Worm (Caenorhabditis elegans): ENCODE data around the gene tag-322.

Gene tag-322

ce11 chrIV:7790151-7790691 is 4.9 kb upstream of the tag-322 start:
- TF ChIP-seq lin-32 (GFP tag; optimal IDR thresholded peaks at IDR 0.05) = no peak
- TF ChIP-seq nhr-237 (tag; optimal IDR thresholded peaks at IDR 0.05) = no peak
- TF ChIP-seq elt-3 (tag; optimal IDR thresholded peaks at IDR 0.05) = no peak
- TF ChIP-seq cnd-1 (tag; optimal IDR thresholded peaks at IDR 0.05) = no peak
- no peak for TF ChIP-seq lin-13 (tag; optimal IDR thresholded peaks at IDR 0.05)
- no peak for TF ChIP-seq ces-1 (GFP tag; optimal IDR thresholded peaks at IDR 0.05)
- TF ChIP-seq bed-3 (GFP tag; optimal IDR thresholded peaks at IDR 0.05) = no peak
- no peak for TF ChIP-seq unc-120 (tag; optimal IDR thresholded peaks at IDR 0.05; ENCODE audit: poor library complexity, severe bottlenecking)
- no peak for TF ChIP-seq zip-8 (tag; optimal IDR thresholded peaks at IDR 0.05)
- TF ChIP-seq lsy-2 (tag; optimal IDR thresholded peaks at IDR 0.05) = no peak
- no peak for TF ChIP-seq flh-1 (GFP tag; optimal IDR thresholded peaks at IDR 0.05)
- TF ChIP-seq ceh-43 (GFP tag; optimal IDR thresholded peaks at IDR 0.05) = no peak
- TF ChIP-seq ham-2 (GFP tag; optimal IDR thresholded peaks at IDR 0.05) = no peak
- no peak for TF ChIP-seq unc-39 (tag; optimal IDR thresholded peaks at IDR 0.05)
- no peak for TF ChIP-seq nhr-12 (tag; optimal IDR thresholded peaks at IDR 0.05)

ce11 chrIV:7789521-7789949 is 4.2 kb upstream of the tag-322 start, which contains the start of gene imp-3:
imp-3 (minus strand) TSS chrIV:7789613.
- TF ChIP-seq hlh-1 (tag; optimal IDR thresholded peaks at IDR 0.05) = peak; percentile 7
- TF ChIP-seq snpc-4 (tag; optimal IDR thresholded peaks at IDR 0.05) = no peak
- TF ChIP-seq lsy-2 (tag; optimal IDR thresholded peaks at IDR 0.05) = peak; percentile 25
- TF ChIP-seq sem-2 (GFP tag; optimal IDR thresholded peaks at IDR 0.05) = peak; percentile 17

- TF ChIP-seq hlh-1 (tag; optimal IDR thresholded peaks at IDR 0.05) (no peak), ceh-39 (tag; optimal IDR thresholded peaks at IDR 0.05) (no peak), zip-8 (tag; optimal IDR thresholded peaks at IDR 0.05) (no peak), ceh-83 (GFP tag; optimal IDR thresholded peaks at IDR 0.05) (no peak), ceh-43 (GFP tag; optimal IDR thresholded peaks at IDR 0.05) (no peak), cnd-1 (tag; optimal IDR thresholded peaks at IDR 0.05) (no peak), nhr-2 (tag; optimal IDR thresholded peaks at IDR 0.05) (no peak), nhr-76 (tag; optimal IDR thresholded peaks at IDR 0.05) (no peak), nhr-237 (tag; optimal IDR thresholded peaks at IDR 0.05) (no peak), nhr-12 (tag; optimal IDR thresholded peaks at IDR 0.05) (no peak), elt-3 (tag; optimal IDR thresholded peaks at IDR 0.05) (no peak), unc-62 (GFP tag; optimal IDR thresholded peaks at IDR 0.05) (no peak), mls-2 (tag; optimal IDR thresholded peaks at IDR 0.05) (no peak), ces-1 (GFP tag; optimal IDR thresholded peaks at IDR 0.05) (no peak), snpc-4 (tag; optimal IDR thresholded peaks at IDR 0.05) (no peak), ham-2 (GFP tag; optimal IDR thresholded peaks at IDR 0.05) (no peak), drap-1 (GFP tag; optimal IDR thresholded peaks at IDR 0.05) (no peak)
Observed at ce11 chrIV:7783801-7784411, 1.4 kb downstream of the tag-322 start, which contains the start of gene tag-321. tag-321 (minus strand) TSS chrIV:7783851.

ce11 chrIV:7782292-7782691 is 3.1 kb downstream of the tag-322 start, which contains the start of gene sec-10:
sec-10 (minus strand) TSS chrIV:7782499.
- TF ChIP-seq elt-3 (tag; optimal IDR thresholded peaks at IDR 0.05) = no peak
- TF ChIP-seq bed-3 (GFP tag; optimal IDR thresholded peaks at IDR 0.05) = no peak
- no peak for TF ChIP-seq unc-62 (GFP tag; optimal IDR thresholded peaks at IDR 0.05)
- no peak for TF ChIP-seq nhr-12 (tag; optimal IDR thresholded peaks at IDR 0.05)
- TF ChIP-seq ztf-11 (tag; optimal IDR thresholded peaks at IDR 0.05) = no peak
- no peak for TF ChIP-seq ham-2 (GFP tag; optimal IDR thresholded peaks at IDR 0.05)

- TF ChIP-seq flh-1 (GFP tag; optimal IDR thresholded peaks at IDR 0.05) (no peak), lin-13 (tag; optimal IDR thresholded peaks at IDR 0.05) (no peak), nhr-237 (tag; optimal IDR thresholded peaks at IDR 0.05) (no peak), tbx-8 (GFP tag; optimal IDR thresholded peaks at IDR 0.05) (no peak), pha-4 (tag; optimal IDR thresholded peaks at IDR 0.05) (no peak), nhr-2 (tag; optimal IDR thresholded peaks at IDR 0.05) (no peak), nhr-28 (tag; optimal IDR thresholded peaks at IDR 0.05) (no peak), ces-1 (GFP tag; optimal IDR thresholded peaks at IDR 0.05) (no peak), hlh-1 (tag; optimal IDR thresholded peaks at IDR 0.05) (no peak), sem-2 (GFP tag; optimal IDR thresholded peaks at IDR 0.05) (no peak), cnd-1 (tag; optimal IDR thresholded peaks at IDR 0.05) (no peak), ham-2 (GFP tag; optimal IDR thresholded peaks at IDR 0.05) (no peak), unc-62 (GFP tag; optimal IDR thresholded peaks at IDR 0.05) (no peak), zip-8 (tag; optimal IDR thresholded peaks at IDR 0.05) (no peak), M03D4.4 (tag; optimal IDR thresholded peaks at IDR 0.05) (no peak), sptf-1 (tag; optimal IDR thresholded peaks at IDR 0.05) (no peak), lsy-2 (tag; optimal IDR thresholded peaks at IDR 0.05) (no peak), mep-1 (tag; optimal IDR thresholded peaks at IDR 0.05) (no peak), nhr-76 (tag; optimal IDR thresholded peaks at IDR 0.05) (no peak), unc-120 (tag; optimal IDR thresholded peaks at IDR 0.05; ENCODE audit: poor library complexity, severe bottlenecking) (no peak)
Observed at ce11 chrIV:7778865-7779264, 6.5 kb downstream of the tag-322 start, which contains the start of gene rpap-3. rpap-3 (minus strand) TSS chrIV:7778965.

All from whole organism, mixed stage, embryonic.